Worm (Caenorhabditis elegans) whole organism, L1 larva: Measurements from ENCODE around the gene hrpa-2.

Experiments used
- aha-1 ChIP-seq: fragments of 150-350 bp; optimal IDR thresholded peaks from 2 replicates; lab custom pipeline; 2014; ENCODE audit warnings: missing biosample characterization, missing genetic modification characterization
- alr-1 ChIP-seq: fragments of 200-800 bp; sonication (Bioruptor generic); optimal IDR thresholded peaks from 2 replicates; lab custom pipeline; 2018; ENCODE audit warnings: borderline replicate concordance, mild to moderate bottlenecking, missing genetic modification characterization, missing compliant biosample characterization
- aly-2 ChIP-seq: fragments of 150-350 bp; optimal IDR thresholded peaks from 2 replicates; lab custom pipeline; 2014; ENCODE audit warnings: missing biosample characterization, missing genetic modification characterization
- egl-27 ChIP-seq, 2 experiments: fragments of 150-350 bp in 1 of 2; sonication (generic microtip); optimal IDR thresholded peaks; 3 replicates each; lab custom pipeline; 2017 to 2018; ENCODE audit warnings: missing biosample characterization in 2 of 2, missing genetic modification characterization in 2 of 2, missing genetic modification reagents in 2 of 2
- lin-14 ChIP-seq: fragments of 200-800 bp; sonication (Bioruptor generic); optimal IDR thresholded peaks from 2 replicates; lab custom pipeline; 2018; ENCODE audit warnings: mild to moderate bottlenecking, missing genetic modification characterization, moderate library complexity, missing compliant biosample characterization
- nhr-237 ChIP-seq: fragments of 150-350 bp; optimal IDR thresholded peaks from 2 replicates; lab custom pipeline; 2014; ENCODE audit warnings: missing biosample characterization, missing genetic modification characterization
- nhr-85 ChIP-seq: sonication (generic microtip); peaks from one replicate; lab custom pipeline; 2016; ENCODE audit warnings: missing genetic modification characterization, inconsistent platforms, missing compliant biosample characterization
- pqm-1 ChIP-seq: sonication (generic microtip); optimal IDR thresholded peaks from 3 replicates; lab custom pipeline; 2017; ENCODE audit warnings: missing biosample characterization, missing genetic modification characterization
- sox-4 ChIP-seq: sonication (generic microtip); optimal IDR thresholded peaks from 2 replicates; lab custom pipeline; 2016; ENCODE audit warnings: missing genetic modification characterization, missing compliant biosample characterization
- swsn-7 ChIP-seq: sonication (generic microtip); optimal IDR thresholded peaks from 2 replicates; lab custom pipeline; 2016; ENCODE audit warnings: missing genetic modification characterization, missing compliant biosample characterization
- ztf-11 ChIP-seq, 2 experiments: sonication (generic microtip); optimal IDR thresholded peaks; 2 replicates each; lab custom pipeline; 2016 to 2017; ENCODE audit warnings: missing genetic modification characterization in 2 of 2, missing biosample characterization in 1 of 2, missing compliant biosample characterization in 1 of 2

ce11 chrX:5208831-5209230 lies 7.3 kb upstream of the hrpa-2 start:
- TF ChIP-seq lin-14 (GFP tag; lab: Kevin White, UChicago): peak; percentile 4
- TF ChIP-seq sox-4 (tag; lab: Kevin White, UChicago): no peak
- no peak for TF ChIP-seq egl-27 (tag; optimal IDR thresholded peaks at IDR 0.05; lab: Kevin White, UChicago)
- TF ChIP-seq swsn-7: no peak
- TF ChIP-seq ztf-11 (tag; optimal IDR thresholded peaks at IDR 0.05; lab: Kevin White, UChicago): no peak
- TF ChIP-seq aha-1 (tag; lab: Kevin White, UChicago): no peak
- TF ChIP-seq pqm-1 (tag; lab: Kevin White, UChicago): no peak
- peak; percentile 73 for TF ChIP-seq nhr-85 (tag; lab: Kevin White, UChicago)
- no peak for TF ChIP-seq aly-2
- no peak for TF ChIP-seq nhr-237
- no peak for TF ChIP-seq alr-1
